Worm (Caenorhabditis elegans): ENCODE data around the gene Y50D7A.3.

Gene Y50D7A.3

ce11 chrIII:304564-304963 lies 50.2 kb downstream of the Y50D7A.3 start:
- TF ChIP-seq jun-1 (tag; optimal IDR thresholded peaks at IDR 0.05), result no peak
- no peak for TF ChIP-seq F44E2.7 (GFP tag; IDR thresholded peaks at IDR 0.05)
- peak; percentile 19 for TF ChIP-seq aha-1 (tag)

- TF ChIP-seq set-16 (GFP tag; IDR thresholded peaks at IDR 0.05) (no peak), Y75B8A.6 (GFP tag; IDR thresholded peaks at IDR 0.05) (no peak), dpl-1 (GFP tag; optimal IDR thresholded peaks at IDR 0.05) (no peak), dmd-8 (GFP tag; IDR thresholded peaks at IDR 0.05) (no peak), ces-1 (GFP tag; optimal IDR thresholded peaks at IDR 0.05) (no peak), F44E2.7 (GFP tag; IDR thresholded peaks at IDR 0.05) (no peak), nhr-77 (tag; optimal IDR thresholded peaks at IDR 0.05) (no peak), nhr-6 (tag; optimal IDR thresholded peaks at IDR 0.05) (no peak), madf-5 (GFP tag; IDR thresholded peaks at IDR 0.05) (no peak), D1046.2 (GFP tag; IDR thresholded peaks at IDR 0.05) (no peak), ztf-11 (tag; optimal IDR thresholded peaks at IDR 0.05) (no peak), tra-1 (GFP tag; IDR thresholded peaks at IDR 0.05) (no peak), F49E8.2 (tag; optimal IDR thresholded peaks at IDR 0.05; ENCODE audit: borderline replicate concordance) (no peak), lin-39 (tag; optimal IDR thresholded peaks at IDR 0.05) (no peak), madf-9 (GFP tag; conservative IDR thresholded peaks at IDR 0.05) (no peak), dmd-6 (GFP tag; IDR thresholded peaks at IDR 0.05) (no peak)
Measured at ce11 chrIII:311174-311573, 56.8 kb downstream of the Y50D7A.3 start.

- TF ChIP-seq egl-27 (tag; optimal IDR thresholded peaks at IDR 0.05), result peak; percentile 35
- TF ChIP-seq aha-1 (tag), result peak; percentile 99
- TF ChIP-seq set-16 (GFP tag; IDR thresholded peaks at IDR 0.05), result no peak
- TF ChIP-seq attf-4 (tag; optimal IDR thresholded peaks at IDR 0.05), result peak; percentile 18
- TF ChIP-seq hif-1 (tag; optimal IDR thresholded peaks at IDR 0.05), result no peak
- no peak for TF ChIP-seq ceh-20 (GFP tag; IDR thresholded peaks at IDR 0.05)
- no peak for TF ChIP-seq unc-62 (GFP tag; optimal IDR thresholded peaks at IDR 0.05 in 1 of 2)
- TF ChIP-seq unc-62 (tag; optimal IDR thresholded peaks at IDR 0.05), result no peak
- peak in 1 of 2 experiments; percentile 15 for TF ChIP-seq ZK546.5 (tag; optimal IDR thresholded peaks at IDR 0.05)
- no peak for TF ChIP-seq egl-43 (GFP tag; IDR thresholded peaks at IDR 0.05)
- no peak for TF ChIP-seq tra-1 (GFP tag; IDR thresholded peaks at IDR 0.05)
Measured at ce11 chrIII:312873-313272, 58.5 kb downstream of the Y50D7A.3 start.
